Fruit fly (Drosophila melanogaster): Measurements from ENCODE around the gene Traf6.

Traf6 gene

dm6 chrX:8137285-8137684 lies 19.9 kb downstream of the Traf6 start (continued):
- TF ChIP-seq PHDP (tag; optimal IDR thresholded peaks at IDR 0.05) = no peak
- TF ChIP-seq Jarid2 (GFP tag; optimal IDR thresholded peaks at IDR 0.05) = no peak
- TF ChIP-seq grn (GFP tag; optimal IDR thresholded peaks at IDR 0.05) = no peak
- TF ChIP-seq CG3163 (GFP tag; optimal IDR thresholded peaks at IDR 0.05) = no peak
- TF ChIP-seq nmo (GFP tag; optimal IDR thresholded peaks at IDR 0.05) = no peak
- peak; percentile 98 for TF ChIP-seq stwl (tag; optimal IDR thresholded peaks at IDR 0.05)
- 0 out of 3 replicates have a peak, but pooled peaks have one; percentile 31 for TF ChIP-seq CG14860 (GFP tag; IDR thresholded peaks at IDR 0.05; ENCODE audit: partially characterized antibody)
- peak; percentile 21 for TF ChIP-seq CG10267 (tag; optimal IDR thresholded peaks at IDR 0.05)
- no peak for TF ChIP-seq gcm (GFP tag; optimal IDR thresholded peaks at IDR 0.05)
- no peak for TF ChIP-seq pita (GFP tag; optimal IDR thresholded peaks at IDR 0.05)
- no peak for TF ChIP-seq ab (GFP tag; optimal IDR thresholded peaks at IDR 0.05)
- TF ChIP-seq Mrtf (GFP tag; IDR thresholded peaks at IDR 0.05) = no peak

dm6 chrX:8135420-8135874 lies 21.7 kb downstream of the Traf6 start, which contains the start of the genes cyr and CG2120:
Gene cyr, minus strand, starts transcription at chrX:8135713.
Gene CG2120, plus strand, starts transcription at chrX:8135824.
- TF ChIP-seq CG10209 (GFP tag; optimal IDR thresholded peaks at IDR 0.05) (no peak), CG9876 (GFP tag; optimal IDR thresholded peaks at IDR 0.05) (no peak), CG2120 (GFP tag; optimal IDR thresholded peaks at IDR 0.05) (no peak), CG8944 (GFP tag; optimal IDR thresholded peaks at IDR 0.05) (no peak), CG34376 (GFP tag; optimal IDR thresholded peaks at IDR 0.05) (peak; percentile 56), sug (tag; optimal IDR thresholded peaks at IDR 0.05) (peak; percentile 68), vfl (GFP tag; optimal IDR thresholded peaks at IDR 0.05) (no peak), CG10543 (GFP tag; optimal IDR thresholded peaks at IDR 0.05) (peak; percentile 14), sens (GFP tag) (peak; percentile 13), lbe (GFP tag; optimal IDR thresholded peaks at IDR 0.05) (no peak), sima (GFP tag; optimal IDR thresholded peaks at IDR 0.05) (no peak), exex (tag; optimal IDR thresholded peaks at IDR 0.05) (peak; percentile 74), Atf3 (GFP tag; optimal IDR thresholded peaks at IDR 0.05) (no peak), mirr (GFP tag; optimal IDR thresholded peaks at IDR 0.05) (peak; percentile 17), lab (GFP tag; optimal IDR thresholded peaks at IDR 0.05) (peak; percentile 10), odd (GFP tag; optimal IDR thresholded peaks at IDR 0.05) (no peak), CG6254 (GFP tag; optimal IDR thresholded peaks at IDR 0.05) (no peak)

dm6 chrX:8131693-8132313 lies 25.4 kb downstream of the Traf6 start, which contains the start of gene CG10958:
Gene CG10958, plus strand, starts transcription at chrX:8132285.
- TF ChIP-seq ind (GFP tag; optimal IDR thresholded peaks at IDR 0.05) = peak; percentile 62
- TF ChIP-seq inv (GFP tag; IDR thresholded peaks at IDR 0.05; ENCODE audit: partially characterized antibody) = no peak
- TF ChIP-seq CG16815 (GFP tag; optimal IDR thresholded peaks at IDR 0.05) = peak; percentile 13
- TF ChIP-seq grau (tag; optimal IDR thresholded peaks at IDR 0.05) = peak; percentile 59
- no peak for TF ChIP-seq CG2889 (GFP tag; IDR thresholded peaks at IDR 0.05)
- peak; percentile 32 for TF ChIP-seq CG18476 (GFP tag; optimal IDR thresholded peaks at IDR 0.05)
- peak; percentile 20 for TF ChIP-seq CG3407 (GFP tag; optimal IDR thresholded peaks at IDR 0.05)
- peak; percentile 51 for TF ChIP-seq ara (GFP tag; IDR thresholded peaks at IDR 0.05)
- TF ChIP-seq z (GFP tag; IDR thresholded peaks at IDR 0.05) = no peak
- TF ChIP-seq tin (GFP tag; optimal IDR thresholded peaks at IDR 0.05) = peak; percentile 64
- peak; percentile 73 for TF ChIP-seq Ptx1 (GFP tag; IDR thresholded peaks at IDR 0.05)
- no peak for TF ChIP-seq pb (GFP tag; optimal IDR thresholded peaks at IDR 0.05)
- no peak for TF ChIP-seq CG10321 (GFP tag; IDR thresholded peaks at IDR 0.05)
- TF ChIP-seq CG12071 (GFP tag; optimal IDR thresholded peaks at IDR 0.05) = no peak
- TF ChIP-seq eyg (GFP tag; optimal IDR thresholded peaks at IDR 0.05) = no peak
- TF ChIP-seq crol (GFP tag; IDR thresholded peaks at IDR 0.05) = no peak
- TF ChIP-seq tio (GFP tag; optimal IDR thresholded peaks at IDR 0.05) = no peak
- no peak for TF ChIP-seq da (GFP tag; optimal IDR thresholded peaks at IDR 0.05)
- TF ChIP-seq tgo (GFP tag; IDR thresholded peaks at IDR 0.05) = peak; percentile 64
- TF ChIP-seq D19A (tag; optimal IDR thresholded peaks at IDR 0.05) = peak; percentile 1
- no peak for TF ChIP-seq danr (GFP tag; IDR thresholded peaks at IDR 0.05)

Measured in whole organism, embryonic.